Worm (Caenorhabditis elegans) whole organism, mixed stage, embryonic: ENCODE measurements around the gene puf-5.

ENCODE experiments used
- M03D4.4 ChIP-seq: sonication (generic microtip); optimal IDR thresholded peaks from 2 replicates; lab custom pipeline; 2017; ENCODE audit warnings: mild to moderate bottlenecking, missing genetic modification characterization, missing compliant biosample characterization
- ceh-43 ChIP-seq: fragments of 200-800 bp; sonication (Bioruptor generic); optimal IDR thresholded peaks from 2 replicates; lab custom pipeline; 2018; ENCODE audit warnings: mild to moderate bottlenecking, missing genetic modification characterization, moderate library complexity, missing compliant biosample characterization
- ces-1 ChIP-seq: fragments of 150-350 bp; optimal IDR thresholded peaks from 2 replicates; lab custom pipeline; 2014; ENCODE audit warnings: missing biosample characterization, missing genetic modification reagents, missing genetic modification characterization
- cnd-1 ChIP-seq: fragments of 200-800 bp; sonication (Bioruptor generic); optimal IDR thresholded peaks from 2 replicates; lab custom pipeline; 2018; ENCODE audit warnings: mild to moderate bottlenecking, missing genetic modification characterization, missing compliant biosample characterization
- drap-1 ChIP-seq: fragments of 200-800 bp; sonication (Bioruptor generic); optimal IDR thresholded peaks from 3 replicates; lab custom pipeline; 2018; ENCODE audit warnings: mild to moderate bottlenecking, missing genetic modification characterization, missing compliant biosample characterization
- elt-3 ChIP-seq: fragments of 150-350 bp; optimal IDR thresholded peaks from 2 replicates; lab custom pipeline; 2014; ENCODE audit warnings: missing biosample characterization, missing genetic modification characterization
- flh-1 ChIP-seq: fragments of 200-800 bp; sonication (Bioruptor generic); optimal IDR thresholded peaks from 2 replicates; lab custom pipeline; 2018; ENCODE audit warnings: mild to moderate bottlenecking, missing genetic modification characterization, moderate library complexity, missing compliant biosample characterization
- ham-2 ChIP-seq: fragments of 200-800 bp; sonication (Bioruptor generic); optimal IDR thresholded peaks from 2 replicates; lab custom pipeline; 2018; ENCODE audit warnings: mild to moderate bottlenecking, missing genetic modification characterization, missing compliant biosample characterization
- hlh-1 ChIP-seq: fragments of 150-350 bp; optimal IDR thresholded peaks from 2 replicates; lab custom pipeline; 2014; ENCODE audit warnings: missing biosample characterization, missing genetic modification reagents, missing genetic modification characterization
- lin-13 ChIP-seq: fragments of 150-350 bp; optimal IDR thresholded peaks from 2 replicates; lab custom pipeline; 2014; ENCODE audit warnings: missing biosample characterization, missing genetic modification characterization
- lin-32 ChIP-seq: fragments of 200-800 bp; sonication (Bioruptor generic); optimal IDR thresholded peaks from 2 replicates; lab custom pipeline; 2018; ENCODE audit warnings: mild to moderate bottlenecking, missing genetic modification characterization, missing compliant biosample characterization
- lsy-2 ChIP-seq: fragments of 150-350 bp; optimal IDR thresholded peaks from 2 replicates; lab custom pipeline; 2014; ENCODE audit warnings: missing biosample characterization, missing genetic modification characterization
- mab-5 ChIP-seq: fragments of 150-350 bp; optimal IDR thresholded peaks from 2 replicates; lab custom pipeline; 2014; ENCODE audit warnings: missing biosample characterization, missing genetic modification characterization
- mep-1 ChIP-seq: fragments of 150-350 bp; optimal IDR thresholded peaks from 2 replicates; lab custom pipeline; 2017; ENCODE audit warnings: missing biosample characterization, missing genetic modification reagents, missing genetic modification characterization, inconsistent platforms
- mls-2 ChIP-seq: sonication (generic microtip); optimal IDR thresholded peaks from 2 replicates; lab custom pipeline; 2016; ENCODE audit warnings: mild to moderate bottlenecking, missing genetic modification characterization, moderate library complexity, missing compliant biosample characterization
- nhr-12 ChIP-seq: fragments of 150-350 bp; optimal IDR thresholded peaks from 2 replicates; lab custom pipeline; 2014; ENCODE audit warnings: missing biosample characterization, missing genetic modification characterization
- nhr-2 ChIP-seq: fragments of 150-350 bp; optimal IDR thresholded peaks from 2 replicates; lab custom pipeline; 2014; ENCODE audit warnings: missing biosample characterization, missing genetic modification characterization
- nhr-237 ChIP-seq: fragments of 150-350 bp; optimal IDR thresholded peaks from 2 replicates; lab custom pipeline; 2014; ENCODE audit warnings: missing biosample characterization, missing genetic modification characterization
- nhr-28 ChIP-seq: fragments of 150-350 bp; optimal IDR thresholded peaks from 2 replicates; lab custom pipeline; 2014; ENCODE audit warnings: missing biosample characterization, missing genetic modification characterization
- nhr-76 ChIP-seq: sonication (generic microtip); optimal IDR thresholded peaks from 2 replicates; lab custom pipeline; 2017; ENCODE audit warnings: missing biosample characterization, missing genetic modification characterization
- pha-4 ChIP-seq: fragments of 150-350 bp; optimal IDR thresholded peaks from 2 replicates; lab custom pipeline; 2018; ENCODE audit warnings: missing biosample characterization, missing genetic modification reagents, missing genetic modification characterization
- sem-2 ChIP-seq: fragments of 200-800 bp; sonication (Bioruptor generic); optimal IDR thresholded peaks from 2 replicates; lab custom pipeline; 2018; ENCODE audit warnings: mild to moderate bottlenecking, missing genetic modification characterization, missing compliant biosample characterization
- snpc-4 ChIP-seq: fragments of 150-350 bp; optimal IDR thresholded peaks from 2 replicates; lab custom pipeline; 2014; ENCODE audit warnings: missing biosample characterization, missing genetic modification characterization
- sptf-1 ChIP-seq: sonication (generic microtip); optimal IDR thresholded peaks from 2 replicates; lab custom pipeline; 2017; ENCODE audit warnings: mild to moderate bottlenecking, missing genetic modification characterization, moderate library complexity, missing compliant biosample characterization
- unc-120 ChIP-seq: sonication (generic microtip); optimal IDR thresholded peaks from 2 replicates; lab custom pipeline; 2017; ENCODE audit warnings: missing genetic modification characterization, missing compliant biosample characterization; ENCODE audit not compliant: poor library complexity, severe bottlenecking
- unc-39 ChIP-seq: fragments of 150-350 bp; optimal IDR thresholded peaks from 2 replicates; lab custom pipeline; 2014; ENCODE audit warnings: missing biosample characterization, missing genetic modification characterization
- unc-62 ChIP-seq: fragments of 150-350 bp; optimal IDR thresholded peaks from 2 replicates; lab custom pipeline; 2014; ENCODE audit warnings: missing biosample characterization, missing genetic modification reagents, missing genetic modification characterization
- zip-8 ChIP-seq: fragments of 150-350 bp; optimal IDR thresholded peaks from 2 replicates; lab custom pipeline; 2014; ENCODE audit warnings: missing biosample characterization, missing genetic modification characterization
- ztf-11 ChIP-seq: fragments of 150-350 bp; optimal IDR thresholded peaks from 2 replicates; lab custom pipeline; 2014; ENCODE audit warnings: missing biosample characterization, missing genetic modification characterization

puf-5 gene

DNA sequence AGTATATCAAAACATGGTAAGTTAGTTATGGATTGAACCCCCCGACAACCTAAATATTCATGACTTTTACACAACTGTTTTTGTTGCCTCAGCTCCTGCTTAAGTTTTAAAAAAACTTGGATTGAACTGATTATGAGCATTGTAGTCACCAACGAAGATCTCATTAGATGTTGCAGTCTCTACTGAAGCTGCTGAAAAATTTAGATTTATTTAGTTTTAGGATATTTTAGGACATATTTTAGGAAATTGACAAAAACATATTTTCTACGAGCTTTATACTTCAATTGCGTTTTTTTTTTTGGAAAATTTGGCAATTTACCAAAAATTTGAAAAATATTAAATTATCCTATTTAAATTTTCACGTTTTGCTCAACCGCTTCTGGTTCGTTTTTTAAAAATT is 13.3 kb upstream of the puf-5 start, which contains the start of gene F54C9.14:
Gene F54C9.14, plus strand, starts transcription at position 301 of the 400 bp plus-strand sequence.
- TF ChIP-seq mab-5 (tag; lab: Kevin White, UChicago) (no peak), lin-32 (GFP tag; lab: Kevin White, UChicago) (no peak), ceh-43 (GFP tag; lab: Kevin White, UChicago) (no peak), drap-1 (GFP tag; lab: Kevin White, UChicago) (no peak), pha-4 (tag; lab: Kevin White, UChicago) (no peak), nhr-12 (no peak), lsy-2 (tag; lab: Kevin White, UChicago) (no peak), nhr-28 (tag; lab: Kevin White, UChicago) (no peak), ztf-11 (tag; lab: Kevin White, UChicago) (no peak)

DNA sequence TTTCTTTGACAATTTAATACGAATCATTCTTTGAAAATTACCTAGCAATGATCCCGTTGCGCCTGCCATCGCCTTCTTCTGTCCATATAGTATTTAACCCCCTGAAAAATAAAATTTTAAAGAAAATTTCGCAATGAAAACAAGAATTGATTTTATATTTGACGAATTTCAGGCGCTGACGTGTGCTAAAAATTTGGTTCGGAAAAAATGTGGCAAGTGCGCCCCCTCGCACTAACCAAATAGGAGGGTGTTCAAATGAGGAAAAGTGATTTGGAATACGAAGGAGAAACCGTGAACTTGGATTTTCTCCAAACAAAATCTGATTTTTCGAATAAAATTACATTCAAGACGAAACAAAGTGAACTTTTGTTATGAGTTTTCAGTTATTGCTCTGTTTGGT is 9.3 kb upstream of the puf-5 start, which contains the start of gene stc-1:
Gene stc-1, minus strand, starts transcription at position 101 of the 400 bp plus-strand sequence.
- TF ChIP-seq unc-62 (GFP tag; lab: Kevin White, UChicago) (no peak), unc-120 (tag; lab: Kevin White, UChicago) (peak; percentile 28), mep-1 (tag; lab: Kevin White, UChicago) (peak; percentile 10), lin-13 (tag; lab: Kevin White, UChicago) (no peak), cnd-1 (no peak), pha-4 (tag; lab: Kevin White, UChicago) (no peak), unc-39 (tag; lab: Kevin White, UChicago) (no peak), flh-1 (no peak), ztf-11 (tag; lab: Kevin White, UChicago) (no peak), drap-1 (GFP tag; lab: Kevin White, UChicago) (no peak), nhr-237 (tag; lab: Kevin White, UChicago) (no peak), elt-3 (tag; lab: Kevin White, UChicago) (no peak), sptf-1 (tag; lab: Kevin White, UChicago) (no peak), ces-1 (GFP tag; lab: Kevin White, UChicago) (peak; percentile 10), zip-8 (tag; lab: Kevin White, UChicago) (no peak), nhr-76 (tag; lab: Kevin White, UChicago) (no peak), lsy-2 (tag; lab: Kevin White, UChicago) (peak; percentile 65)
- TF ChIP-seq, all 35 proteins: peak for 4

DNA sequence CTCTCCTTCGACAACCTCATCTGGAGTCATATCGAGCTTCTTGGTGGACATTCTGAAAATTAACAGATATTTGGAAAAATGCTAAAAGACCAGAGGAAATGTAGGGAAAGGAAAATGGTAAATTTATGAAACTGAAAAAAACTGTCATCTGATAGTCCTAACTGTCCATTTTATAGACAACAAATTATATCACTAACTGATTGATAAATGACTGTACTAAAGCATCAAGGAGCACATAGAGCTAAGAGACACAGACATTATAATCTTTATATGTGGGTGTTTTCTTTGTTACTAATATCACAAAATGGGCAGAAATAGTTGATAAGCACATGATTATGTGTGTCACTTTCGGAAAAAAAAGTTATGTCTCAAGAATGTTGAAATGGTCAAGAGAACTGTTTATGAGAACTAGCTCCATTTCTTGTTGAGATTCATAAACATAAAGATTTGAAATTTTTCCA is 8.5 kb upstream of the puf-5 start, which contains the start of gene F54C9.3:
Gene F54C9.3, minus strand, starts transcription at position 51 of the 461 bp plus-strand sequence.
- TF ChIP-seq ceh-43 (GFP tag; lab: Kevin White, UChicago) = no peak
- TF ChIP-seq ham-2 = no peak
- no peak for TF ChIP-seq lin-32 (GFP tag; lab: Kevin White, UChicago)
- TF ChIP-seq unc-120 (tag; lab: Kevin White, UChicago) = no peak
- no peak for TF ChIP-seq mep-1 (tag; lab: Kevin White, UChicago)
- no peak for TF ChIP-seq mls-2 (tag; lab: Kevin White, UChicago)
- no peak for TF ChIP-seq nhr-28 (tag; lab: Kevin White, UChicago)
- TF ChIP-seq cnd-1 = no peak
- TF ChIP-seq lin-13 (tag; lab: Kevin White, UChicago) = no peak
- TF ChIP-seq flh-1 = no peak
- TF ChIP-seq unc-62 (GFP tag; lab: Kevin White, UChicago) = no peak
- no peak for TF ChIP-seq drap-1 (GFP tag; lab: Kevin White, UChicago)
- TF ChIP-seq sptf-1 (tag; lab: Kevin White, UChicago) = no peak
- TF ChIP-seq snpc-4 (tag; lab: Kevin White, UChicago) = no peak
- no peak for TF ChIP-seq nhr-76 (tag; lab: Kevin White, UChicago)
- no peak for TF ChIP-seq nhr-2 (tag; lab: Kevin White, UChicago)
- no peak for TF ChIP-seq M03D4.4 (tag; lab: Kevin White, UChicago)
- TF ChIP-seq hlh-1 (tag; lab: Kevin White, UChicago) = no peak
- no peak for TF ChIP-seq sem-2 (GFP tag; lab: Kevin White, UChicago)

DNA sequence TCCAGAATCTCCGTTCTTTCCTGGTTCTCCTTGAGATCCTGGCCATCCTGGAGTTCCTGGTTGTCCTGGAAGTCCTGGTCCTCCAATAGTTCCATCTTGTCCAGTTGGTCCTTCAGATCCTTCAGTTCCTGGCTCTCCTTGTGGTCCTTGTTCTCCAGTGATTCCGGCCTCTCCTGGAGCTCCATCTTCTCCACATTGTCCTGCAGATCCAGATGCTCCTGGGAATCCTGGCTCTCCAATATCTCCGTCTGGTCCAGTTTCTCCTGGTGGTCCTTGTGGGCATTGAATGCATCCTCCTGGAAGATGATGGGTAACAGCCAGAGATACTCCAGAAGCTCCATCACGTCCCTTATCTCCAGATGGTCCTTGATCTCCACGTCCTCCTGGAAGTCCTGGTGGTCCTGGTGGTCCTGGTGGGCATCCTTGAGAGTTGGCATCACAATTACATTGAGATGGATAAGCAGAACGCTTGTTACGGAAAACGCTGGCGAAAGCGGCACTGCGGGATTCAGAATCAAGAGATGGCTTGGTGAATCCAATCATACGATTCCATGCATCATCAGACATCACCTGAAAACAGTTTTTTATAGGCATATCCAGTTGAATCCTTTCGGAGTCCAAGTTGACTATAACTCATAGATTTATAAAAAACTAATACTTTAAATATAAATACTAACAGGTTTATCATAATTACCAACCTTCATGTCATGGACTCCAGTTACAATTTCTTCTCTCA is 6.9 kb upstream of the puf-5 start:
- no peak for TF ChIP-seq lin-13 (tag; lab: Kevin White, UChicago)
- no peak for TF ChIP-seq ceh-43 (GFP tag; lab: Kevin White, UChicago)
